Worm (Caenorhabditis elegans): ENCODE data around the gene bath-37.

Gene bath-37

DNA sequence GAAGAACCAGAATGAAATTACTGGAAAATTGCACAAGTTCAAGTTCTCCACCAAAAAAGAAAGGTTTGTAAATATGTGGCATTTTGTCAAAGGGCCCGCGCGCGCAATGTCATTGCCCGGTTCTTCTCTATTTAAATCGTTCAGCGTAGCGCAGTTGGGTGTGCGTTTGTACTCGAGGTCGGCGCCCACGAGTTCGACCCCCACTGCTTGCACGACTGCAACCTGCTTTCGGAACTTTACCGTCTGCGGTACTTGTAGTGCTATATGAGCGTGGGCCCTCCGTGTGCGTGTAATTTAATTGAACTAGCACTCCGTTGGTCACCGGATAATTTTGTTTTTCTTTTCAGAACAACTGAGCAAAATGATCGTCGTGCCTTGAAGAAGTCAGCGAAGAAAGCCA lies 17.8 kb downstream of the bath-37 start:
- TF ChIP-seq klf-2 (GFP tag; conservative IDR thresholded peaks at IDR 0.05) (peak; percentile 15; the same call in 1 of the 2 replicates), ztf-29 (GFP tag; IDR thresholded peaks at IDR 0.05) (peak; percentile 67), T22C8.4 (GFP tag; IDR thresholded peaks at IDR 0.05) (peak; percentile 57; the same call in 1 of the 2 replicates), ztf-23 (GFP tag; IDR thresholded peaks at IDR 0.05) (peak; percentile 77), cog-1 (tag; optimal IDR thresholded peaks at IDR 0.05) (peak; percentile 37), flt-1 (GFP tag; IDR thresholded peaks at IDR 0.05) (peak; percentile 78), ref-1 (GFP tag; conservative IDR thresholded peaks at IDR 0.05) (peak; percentile 56; the same call in 1 of the 2 replicates), tab-1 (GFP tag; IDR thresholded peaks at IDR 0.05) (peak; percentile 84), med-1 (GFP tag; optimal IDR thresholded peaks at IDR 0.05; ENCODE audit: insufficient read depth) (peak; percentile 50)

DNA sequence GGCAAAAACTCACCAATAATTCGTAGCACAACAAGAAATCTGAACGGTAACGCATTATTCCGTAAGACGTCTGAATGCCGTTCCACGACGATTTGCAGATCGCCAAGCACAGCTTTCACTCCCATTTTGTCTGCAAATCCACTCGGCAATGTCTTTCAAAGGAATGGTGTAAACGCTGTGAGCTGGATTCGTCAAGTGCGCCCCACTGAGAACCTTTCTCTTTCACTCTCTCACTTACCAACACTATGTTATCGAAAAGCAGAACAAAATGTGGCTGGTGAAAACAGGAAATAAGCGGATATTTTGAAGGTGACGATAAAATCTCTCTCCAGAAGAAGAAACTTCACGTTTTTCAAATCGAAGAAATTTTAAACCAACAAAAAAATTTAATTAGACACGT lies 20.2 kb downstream of the bath-37 start:
- no peak for TF ChIP-seq ztf-23 (GFP tag; IDR thresholded peaks at IDR 0.05)
- TF ChIP-seq ztf-29 (GFP tag; IDR thresholded peaks at IDR 0.05), result no peak
- no peak for TF ChIP-seq med-1 (GFP tag; optimal IDR thresholded peaks at IDR 0.05; ENCODE audit: insufficient read depth)
- TF ChIP-seq cog-1 (tag; optimal IDR thresholded peaks at IDR 0.05), result no peak
- no peak for TF ChIP-seq ref-1 (GFP tag; conservative IDR thresholded peaks at IDR 0.05)
- TF ChIP-seq T22C8.4 (GFP tag; IDR thresholded peaks at IDR 0.05), result no peak
- no peak for TF ChIP-seq klf-2 (GFP tag; conservative IDR thresholded peaks at IDR 0.05)

DNA sequence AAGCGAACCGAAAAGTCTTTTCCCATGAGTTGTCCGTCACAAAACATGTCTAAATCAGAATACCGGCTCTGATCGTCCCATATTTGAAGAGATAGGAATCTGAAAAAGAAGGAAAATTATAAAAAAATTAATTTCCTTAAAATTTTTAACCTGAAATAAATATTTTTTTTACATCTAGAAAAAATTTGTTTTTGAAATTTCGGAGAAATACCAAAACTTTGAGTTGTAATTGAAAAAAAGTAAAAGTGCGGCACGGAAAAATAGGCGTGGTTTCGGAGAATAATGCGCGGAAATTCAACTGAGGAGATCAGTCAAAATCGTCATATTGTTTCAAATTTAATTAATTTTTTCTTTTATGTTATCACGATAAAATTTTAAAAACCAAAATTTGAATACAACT lies 20.9 kb downstream of the bath-37 start, which contains the start of gene F11A10.6:
Gene F11A10.6, minus strand, starts transcription at position 101 of the 400 bp plus-strand sequence.
- no peak for TF ChIP-seq med-1 (GFP tag; optimal IDR thresholded peaks at IDR 0.05; ENCODE audit: insufficient read depth)
- TF ChIP-seq cog-1 (tag; optimal IDR thresholded peaks at IDR 0.05), result no peak
- TF ChIP-seq klf-2 (GFP tag; conservative IDR thresholded peaks at IDR 0.05), result no peak
- no peak for TF ChIP-seq T22C8.4 (GFP tag; IDR thresholded peaks at IDR 0.05)
- TF ChIP-seq ztf-29 (GFP tag; IDR thresholded peaks at IDR 0.05), result no peak
- TF ChIP-seq ztf-23 (GFP tag; IDR thresholded peaks at IDR 0.05), result no peak

ce11 chrIV:12092113-12092512 lies 23.4 kb downstream of the bath-37 start, which contains the start of gene mig-32:
Gene mig-32, minus strand, starts transcription at chrIV:12092213.
- TF ChIP-seq klf-2 (GFP tag; conservative IDR thresholded peaks at IDR 0.05) (no peak), cog-1 (tag; optimal IDR thresholded peaks at IDR 0.05) (no peak), ztf-23 (GFP tag; IDR thresholded peaks at IDR 0.05) (no peak), T22C8.4 (GFP tag; IDR thresholded peaks at IDR 0.05) (no peak), ref-1 (GFP tag; conservative IDR thresholded peaks at IDR 0.05) (no peak), med-1 (GFP tag; optimal IDR thresholded peaks at IDR 0.05; ENCODE audit: insufficient read depth) (no peak), tab-1 (GFP tag; IDR thresholded peaks at IDR 0.05) (no peak), flt-1 (GFP tag; IDR thresholded peaks at IDR 0.05) (no peak), ztf-29 (GFP tag; IDR thresholded peaks at IDR 0.05) (no peak)

ce11 chrIV:12093384-12093783 lies 24.7 kb downstream of the bath-37 start, which contains the start of gene cpsf-4:
Gene cpsf-4, minus strand, starts transcription at chrIV:12093445.
- TF ChIP-seq ztf-29 (GFP tag; IDR thresholded peaks at IDR 0.05) (no peak), cog-1 (tag; optimal IDR thresholded peaks at IDR 0.05) (no peak)

DNA sequence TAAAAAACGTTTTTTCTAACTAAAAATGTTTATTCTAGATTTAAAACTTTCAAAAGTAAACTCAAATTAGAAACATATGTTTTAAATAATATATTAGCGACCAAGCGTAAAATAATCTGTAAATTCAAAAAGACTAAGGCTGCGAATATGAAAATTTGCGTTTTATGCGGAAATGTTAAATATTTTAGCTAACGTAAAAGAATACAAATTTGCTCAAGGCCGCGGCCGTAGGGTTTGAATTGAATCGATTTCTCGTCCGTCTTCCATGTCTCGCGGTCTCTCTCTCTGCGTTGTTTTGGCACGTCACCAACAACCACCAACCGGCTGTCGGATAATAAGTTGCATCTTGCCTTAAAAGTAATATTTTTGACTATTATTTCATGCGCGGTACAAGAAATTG lies 25.1 kb downstream of the bath-37 start, which contains the start of gene F11A10.5:
Gene F11A10.5, plus strand, starts transcription at position 301 of the 400 bp plus-strand sequence.
- TF ChIP-seq ztf-29 (GFP tag; IDR thresholded peaks at IDR 0.05) (no peak), T22C8.4 (GFP tag; IDR thresholded peaks at IDR 0.05) (peak; percentile 55; the same call in 1 of the 2 replicates)

ce11 chrIV:12096479-12096878 lies 27.8 kb downstream of the bath-37 start, which contains the start of gene mon-2:
Gene mon-2, plus strand, starts transcription at chrIV:12096779.
- no peak for TF ChIP-seq ref-1 (GFP tag; conservative IDR thresholded peaks at IDR 0.05)
- TF ChIP-seq cog-1 (tag; optimal IDR thresholded peaks at IDR 0.05), result no peak
- TF ChIP-seq ztf-29 (GFP tag; IDR thresholded peaks at IDR 0.05), result no peak
- TF ChIP-seq klf-2 (GFP tag; conservative IDR thresholded peaks at IDR 0.05), result no peak
- TF ChIP-seq flt-1 (GFP tag; IDR thresholded peaks at IDR 0.05), result no peak
- no peak for TF ChIP-seq T22C8.4 (GFP tag; IDR thresholded peaks at IDR 0.05)
- no peak for TF ChIP-seq ztf-23 (GFP tag; IDR thresholded peaks at IDR 0.05)
- TF ChIP-seq med-1 (GFP tag; optimal IDR thresholded peaks at IDR 0.05; ENCODE audit: insufficient read depth), result no peak
- no peak for TF ChIP-seq tab-1 (GFP tag; IDR thresholded peaks at IDR 0.05)

DNA sequence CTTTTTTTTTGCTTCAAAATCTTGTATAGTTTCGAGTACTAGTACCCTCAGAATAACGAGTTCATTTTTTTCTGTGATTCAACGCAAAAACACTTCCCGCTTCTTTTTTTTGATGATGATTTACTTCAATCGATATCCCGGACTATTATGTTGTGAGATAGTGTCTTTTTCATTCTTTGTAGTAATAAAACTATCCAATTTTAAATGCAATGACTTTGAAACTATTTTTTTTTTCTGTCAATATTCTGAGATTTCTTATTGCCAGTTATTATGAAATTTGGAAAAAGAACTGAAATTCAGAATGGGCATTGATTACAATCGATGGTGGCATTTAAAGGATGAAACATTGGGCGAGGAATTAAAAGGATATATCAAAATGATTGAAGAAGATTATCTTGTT lies 36.9 kb downstream of the bath-37 start, which contains the start of gene M18.3:
Gene M18.3, plus strand, starts transcription at position 301 of the 400 bp plus-strand sequence.
- TF ChIP-seq cog-1 (tag; optimal IDR thresholded peaks at IDR 0.05), result no peak
- no peak for TF ChIP-seq ref-1 (GFP tag; conservative IDR thresholded peaks at IDR 0.05)
- no peak for TF ChIP-seq med-1 (GFP tag; optimal IDR thresholded peaks at IDR 0.05; ENCODE audit: insufficient read depth)
- no peak for TF ChIP-seq T22C8.4 (GFP tag; IDR thresholded peaks at IDR 0.05)
- TF ChIP-seq ztf-29 (GFP tag; IDR thresholded peaks at IDR 0.05), result no peak
- no peak for TF ChIP-seq ztf-23 (GFP tag; IDR thresholded peaks at IDR 0.05)
- TF ChIP-seq flt-1 (GFP tag; IDR thresholded peaks at IDR 0.05), result no peak
- TF ChIP-seq klf-2 (GFP tag; conservative IDR thresholded peaks at IDR 0.05), result no peak
- TF ChIP-seq tab-1 (GFP tag; IDR thresholded peaks at IDR 0.05), result no peak

DNA sequence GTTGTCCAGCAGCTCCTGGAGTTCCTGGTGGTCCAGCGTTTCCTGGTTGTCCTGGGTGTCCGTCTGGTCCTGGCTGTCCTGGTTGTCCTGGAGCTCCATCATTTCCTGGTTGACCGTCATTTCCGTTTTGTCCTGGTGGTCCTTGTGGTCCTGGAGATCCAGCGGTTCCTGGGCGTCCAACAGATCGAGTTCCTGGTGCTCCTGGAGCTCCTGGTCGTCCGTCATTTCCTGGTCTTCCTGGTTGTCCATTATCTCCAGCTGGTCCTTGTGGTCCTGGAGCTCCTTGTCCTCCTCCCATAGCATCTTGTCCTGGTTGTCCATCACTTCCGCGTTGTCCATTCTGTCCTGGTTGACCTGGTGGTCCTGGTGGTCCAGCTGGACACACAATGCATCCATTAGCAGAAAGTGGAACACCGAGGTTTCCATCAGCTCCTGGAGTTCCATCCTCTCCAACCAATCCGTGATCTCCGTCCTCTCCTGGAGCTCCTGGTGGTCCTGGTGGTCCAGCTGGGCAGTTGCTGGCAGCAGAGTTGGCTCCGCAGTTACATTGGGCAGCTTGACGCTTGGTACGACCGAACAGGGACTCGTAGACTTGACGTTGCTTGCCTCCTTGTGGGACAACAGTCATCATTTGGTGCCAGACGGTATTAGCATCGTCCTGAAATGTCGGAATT lies 40.4 kb downstream of the bath-37 start:
- no peak for TF ChIP-seq med-1 (GFP tag; optimal IDR thresholded peaks at IDR 0.05; ENCODE audit: insufficient read depth)
- TF ChIP-seq ztf-23 (GFP tag; IDR thresholded peaks at IDR 0.05), result no peak
- TF ChIP-seq ref-1 (GFP tag; conservative IDR thresholded peaks at IDR 0.05), result no peak
- no peak for TF ChIP-seq T22C8.4 (GFP tag; IDR thresholded peaks at IDR 0.05)
- no peak for TF ChIP-seq flt-1 (GFP tag; IDR thresholded peaks at IDR 0.05)
- TF ChIP-seq ztf-29 (GFP tag; IDR thresholded peaks at IDR 0.05), result no peak

DNA sequence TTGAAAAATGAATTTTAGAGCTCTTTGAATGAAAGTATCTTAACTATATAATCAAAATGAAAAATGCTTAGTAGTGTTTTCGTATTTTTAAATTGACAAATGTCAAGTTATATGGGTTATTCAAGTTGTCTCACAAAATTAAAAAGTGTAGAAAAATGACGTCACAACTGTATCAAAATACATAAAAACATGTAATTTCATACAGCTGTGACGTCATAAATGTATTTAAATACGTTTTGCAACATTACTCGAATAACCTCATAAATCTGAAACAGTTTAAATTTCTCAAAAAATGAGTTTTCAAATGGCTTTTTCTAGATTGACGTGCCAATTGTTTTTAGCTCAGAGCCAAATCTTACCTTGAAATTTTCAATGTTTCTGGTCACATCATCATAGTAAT lies 41.1 kb downstream of the bath-37 start:
- TF ChIP-seq tab-1 (GFP tag; IDR thresholded peaks at IDR 0.05) (no peak), med-1 (GFP tag; optimal IDR thresholded peaks at IDR 0.05; ENCODE audit: insufficient read depth) (no peak), klf-2 (GFP tag; conservative IDR thresholded peaks at IDR 0.05) (no peak), flt-1 (GFP tag; IDR thresholded peaks at IDR 0.05) (no peak), ztf-23 (GFP tag; IDR thresholded peaks at IDR 0.05) (no peak), cog-1 (tag; optimal IDR thresholded peaks at IDR 0.05) (no peak), ref-1 (GFP tag; conservative IDR thresholded peaks at IDR 0.05) (no peak), ztf-29 (GFP tag; IDR thresholded peaks at IDR 0.05) (no peak), T22C8.4 (GFP tag; IDR thresholded peaks at IDR 0.05) (no peak)

All from whole organism, midembryonic.